Fruit fly (Drosophila melanogaster) Kc167 (cell line): ENCODE data around the gene CG31922.

ENCODE experiments used
- Myc ChIP-seq: fragments of >200 bp; optimal IDR thresholded peaks from 2 replicates; lab custom pipeline; 2017; ENCODE audit warnings: missing external identifiers
- Sin3A ChIP-seq: fragments of >200 bp; optimal IDR thresholded peaks from 2 replicates; lab custom pipeline; 2018; ENCODE audit warnings: missing external identifiers
- h ChIP-seq: fragments of >200 bp; optimal IDR thresholded peaks from 3 replicates; lab custom pipeline; 2018; ENCODE audit warnings: missing external identifiers
- insv ChIP-seq: fragments of >200 bp; optimal IDR thresholded peaks from 3 replicates; lab custom pipeline; 2018; ENCODE audit warnings: missing external identifiers
- psq ChIP-seq: fragments of >200 bp; optimal IDR thresholded peaks from 2 replicates; lab custom pipeline; 2017; ENCODE audit warnings: missing external identifiers
- ttk ChIP-seq: sonication (Bioruptor generic); optimal IDR thresholded peaks from 2 replicates; lab custom pipeline; 2017; ENCODE audit warnings: missing external identifiers

Gene CG31922

dm6 chr2L:1157357-1157678 lies 12.7 kb upstream of the CG31922 start:
- TF ChIP-seq Sin3A: no peak
- TF ChIP-seq ttk (lab: Kevin White, UChicago): no peak
- TF ChIP-seq Myc: no peak
- no peak for TF ChIP-seq psq (lab: Kevin White, UChicago)
- TF ChIP-seq h (lab: Kevin White, UChicago): no peak
- TF ChIP-seq insv (lab: Kevin White, UChicago): no peak

dm6 chr2L:1157679-1158518 lies 12.1 kb upstream of the CG31922 start, which contains the start of gene capt:
Gene capt, minus strand, starts transcription at chr2L:1158262.
- TF ChIP-seq insv (lab: Kevin White, UChicago) (no peak), Sin3A (peak; percentile 89), ttk (lab: Kevin White, UChicago) (no peak), h (lab: Kevin White, UChicago) (no peak), Myc (no peak), psq (lab: Kevin White, UChicago) (no peak)

dm6 chr2L:1158519-1159319 lies 11.3 kb upstream of the CG31922 start, which contains the start of gene Tango14:
Gene Tango14, plus strand, starts transcription at chr2L:1158661.
- TF ChIP-seq ttk (lab: Kevin White, UChicago): no peak
- no peak for TF ChIP-seq h (lab: Kevin White, UChicago)
- no peak for TF ChIP-seq insv (lab: Kevin White, UChicago)
- TF ChIP-seq Myc: no peak
- no peak for TF ChIP-seq Sin3A
- no peak for TF ChIP-seq psq (lab: Kevin White, UChicago)

- TF ChIP-seq Myc (no peak), Sin3A (no peak)
Measured at dm6 chr2L:1163538-1164143, 6.3 kb upstream of the CG31922 start, which contains the start of gene CG5080. Gene CG5080, minus strand, starts transcription at chr2L:1163886.

- no peak for TF ChIP-seq Myc
- TF ChIP-seq ttk (lab: Kevin White, UChicago): no peak
- no peak for TF ChIP-seq psq (lab: Kevin White, UChicago)
- TF ChIP-seq h (lab: Kevin White, UChicago): no peak
Measured at dm6 chr2L:1164294-1164693, 5.7 kb upstream of the CG31922 start, which contains the start of gene IntS14. Gene IntS14, plus strand, starts transcription at chr2L:1164443.

dm6 chr2L:1166326-1166725 lies 3.7 kb upstream of the CG31922 start, which contains the start of gene CG14341:
Gene CG14341, plus strand, starts transcription at chr2L:1166506.
- TF ChIP-seq Sin3A (no peak), insv (lab: Kevin White, UChicago) (no peak), Myc (no peak), ttk (lab: Kevin White, UChicago) (no peak), h (lab: Kevin White, UChicago) (no peak), psq (lab: Kevin White, UChicago) (no peak)

- TF ChIP-seq h (lab: Kevin White, UChicago) (no peak), Myc (no peak), Sin3A (no peak), ttk (lab: Kevin White, UChicago) (no peak), insv (lab: Kevin White, UChicago) (no peak), psq (lab: Kevin White, UChicago) (no peak)
Measured at dm6 chr2L:1172704-1173107, 2.7 kb downstream of the CG31922 start, which contains the start of the genes Charon and CG4887. Gene Charon, minus strand, starts transcription at chr2L:1172805. Gene CG4887, plus strand, starts transcription at chr2L:1173009.

- TF ChIP-seq insv (lab: Kevin White, UChicago): no peak
- no peak for TF ChIP-seq ttk (lab: Kevin White, UChicago)
- no peak for TF ChIP-seq Sin3A
Measured at dm6 chr2L:1177522-1177921, 7.5 kb downstream of the CG31922 start, which contains the start of gene CG4896. Gene CG4896, plus strand, starts transcription at chr2L:1177690.

dm6 chr2L:1183799-1184198 lies 13.8 kb downstream of the CG31922 start, which contains the start of the genes CG5126 and Tgt:
Gene CG5126, minus strand, starts transcription at chr2L:1184020.
Gene Tgt, plus strand, starts transcription at chr2L:1184065.
- TF ChIP-seq h (lab: Kevin White, UChicago) (no peak), psq (lab: Kevin White, UChicago) (no peak), Sin3A (no peak), ttk (lab: Kevin White, UChicago) (no peak), insv (lab: Kevin White, UChicago) (no peak), Myc (no peak)

- TF ChIP-seq insv (lab: Kevin White, UChicago): no peak
- no peak for TF ChIP-seq ttk (lab: Kevin White, UChicago)
- no peak for TF ChIP-seq psq (lab: Kevin White, UChicago)
- TF ChIP-seq h (lab: Kevin White, UChicago): no peak
- no peak for TF ChIP-seq Myc
- no peak for TF ChIP-seq Sin3A
Measured at dm6 chr2L:1185642-1186497, 15.9 kb downstream of the CG31922 start, which contains the start of gene CG5001. Gene CG5001, plus strand, starts transcription at chr2L:1185757.

- TF ChIP-seq Myc: no peak
- TF ChIP-seq Sin3A: no peak
- no peak for TF ChIP-seq insv (lab: Kevin White, UChicago)
- no peak for TF ChIP-seq ttk (lab: Kevin White, UChicago)
- no peak for TF ChIP-seq psq (lab: Kevin White, UChicago)
- TF ChIP-seq h (lab: Kevin White, UChicago): no peak
Measured at dm6 chr2L:1199166-1199565, 29.2 kb downstream of the CG31922 start, which contains the start of the genes CG5139 and CG43348. Gene CG5139, minus strand, starts transcription at chr2L:1199266. Gene CG43348, plus strand, starts transcription at chr2L:1199412.
